Worm (Caenorhabditis elegans): ENCODE results near the gene F28C6.9.
A peak's percentile ranks its signal among the peaks of the same experiment; 100 is the strongest.

- TF ChIP-seq nhr-11 (tag; optimal IDR thresholded peaks at IDR 0.05) (no peak), fos-1 (tag; optimal IDR thresholded peaks at IDR 0.05) (no peak), nhr-28 (tag; optimal IDR thresholded peaks at IDR 0.05) (no peak), ceh-82 (tag; optimal IDR thresholded peaks at IDR 0.05) (no peak), pha-4 (tag; optimal IDR thresholded peaks at IDR 0.05) (peak; percentile 45), tbx-2 (tag; optimal IDR thresholded peaks at IDR 0.05) (no peak), ceh-16 (tag; optimal IDR thresholded peaks at IDR 0.05) (no peak), unc-62 (GFP tag; optimal IDR thresholded peaks at IDR 0.05) (no peak), ztf-4 (tag; optimal IDR thresholded peaks at IDR 0.05) (no peak), elt-1 (tag; optimal IDR thresholded peaks at IDR 0.05) (no peak), nhr-76 (tag; optimal IDR thresholded peaks at IDR 0.05) (no peak), skn-1 (tag; optimal IDR thresholded peaks at IDR 0.05) (no peak), ama-1 (optimal IDR thresholded peaks at IDR 0.05) (no peak), aly-2 (tag; optimal IDR thresholded peaks at IDR 0.05) (no peak)
Observed at ce11 chrII:8640503-8640902, 30.5 kb upstream of the F28C6.9 start.
